Worm (Caenorhabditis elegans): ENCODE results near the gene Y25C1A.13.

- TF ChIP-seq sma-3 (GFP tag; optimal IDR thresholded peaks at IDR 0.05): no peak
- TF ChIP-seq skn-1 (tag; optimal IDR thresholded peaks at IDR 0.05): no peak
- no peak for TF ChIP-seq nhr-23 (tag; optimal IDR thresholded peaks at IDR 0.05)
- no peak for TF ChIP-seq ceh-16 (tag; optimal IDR thresholded peaks at IDR 0.05)
- no peak for TF ChIP-seq ama-1 (optimal IDR thresholded peaks at IDR 0.05)
- TF ChIP-seq crh-2 (tag; optimal IDR thresholded peaks at IDR 0.05): no peak
- TF ChIP-seq fos-1 (tag; optimal IDR thresholded peaks at IDR 0.05): no peak
- TF ChIP-seq unc-62 (GFP tag; optimal IDR thresholded peaks at IDR 0.05): no peak
- TF ChIP-seq nhr-11 (tag; optimal IDR thresholded peaks at IDR 0.05): no peak
- TF ChIP-seq nhr-12 (tag; optimal IDR thresholded peaks at IDR 0.05): no peak
- TF ChIP-seq nhr-6 (tag; optimal IDR thresholded peaks at IDR 0.05): no peak
- no peak for TF ChIP-seq blmp-1 (tag; optimal IDR thresholded peaks at IDR 0.05; ENCODE audit: insufficient read depth)
- TF ChIP-seq nhr-25 (tag; optimal IDR thresholded peaks at IDR 0.05): no peak
- TF ChIP-seq lin-39 (tag; optimal IDR thresholded peaks at IDR 0.05): no peak
These were observed 2.9 kb upstream of the Y25C1A.13 start, which contains the start of gene clec-123 for ce11 chrII:3113934-3114333.

All from whole organism, L2 larva.